Worm (Caenorhabditis elegans): Measurements from ENCODE around the gene srx-116.

srx-116 gene

DNA sequence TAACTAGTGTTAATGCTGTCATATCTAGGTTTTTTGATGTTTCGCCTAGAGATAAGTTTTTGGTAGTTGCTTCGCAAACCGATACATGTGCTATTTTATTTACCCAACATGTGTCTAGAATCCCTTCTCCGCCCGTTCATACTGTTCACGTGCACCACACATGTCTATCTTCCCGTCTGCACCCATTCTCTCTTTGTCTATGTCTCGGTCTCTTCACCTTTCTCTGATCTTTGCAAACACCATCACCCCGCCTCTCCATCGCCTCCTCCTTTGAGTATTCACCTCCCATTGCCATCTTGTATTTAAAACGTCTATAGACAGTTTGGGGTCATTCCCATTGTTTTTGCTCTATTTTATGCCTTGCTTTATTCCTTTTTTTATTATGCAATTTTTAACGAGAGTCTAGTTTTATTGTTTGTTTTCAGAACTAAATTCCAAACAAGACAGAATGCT, 33.4 kb upstream of the srx-116 start, which contains the start of gene F56H9.2 (continued):
- TF ChIP-seq gei-8 (GFP tag; optimal IDR thresholded peaks at IDR 0.05), result peak; percentile 76
- no peak for TF ChIP-seq dmd-9 (GFP tag; IDR thresholded peaks at IDR 0.05)
- peak; percentile 95 for TF ChIP-seq php-3 (GFP tag; IDR thresholded peaks at IDR 0.05)
- TF ChIP-seq ZK337.2 (GFP tag; IDR thresholded peaks at IDR 0.05), result no peak
- no peak for TF ChIP-seq lin-29 (GFP tag; IDR thresholded peaks at IDR 0.05)
- TF ChIP-seq Y75B8A.6 (GFP tag; IDR thresholded peaks at IDR 0.05), result no peak
- TF ChIP-seq ceh-44 (GFP tag; IDR thresholded peaks at IDR 0.05), result no peak
- TF ChIP-seq Y105C5A.15 (GFP tag; IDR thresholded peaks at IDR 0.05), result no peak
- TF ChIP-seq zip-2 (tag; optimal IDR thresholded peaks at IDR 0.05), result no peak
- no peak for TF ChIP-seq lim-7 (GFP tag; IDR thresholded peaks at IDR 0.05)
- TF ChIP-seq lin-13 (GFP tag; optimal IDR thresholded peaks at IDR 0.05), result peak; percentile 8
- TF ChIP-seq daf-8 (GFP tag; IDR thresholded peaks at IDR 0.05), result no peak
- TF ChIP-seq nhr-42 (GFP tag; IDR thresholded peaks at IDR 0.05), result no peak
- peak; percentile 46 for TF ChIP-seq T20F7.1 (GFP tag; optimal IDR thresholded peaks at IDR 0.05)
- TF ChIP-seq unc-130 (GFP tag; optimal IDR thresholded peaks at IDR 0.05), result no peak
- TF ChIP-seq dmd-6 (GFP tag; IDR thresholded peaks at IDR 0.05), result peak; percentile 98
- TF ChIP-seq F10B5.3 (tag; optimal IDR thresholded peaks at IDR 0.05), result no peak
- no peak for TF ChIP-seq F37D6.2 (tag; optimal IDR thresholded peaks at IDR 0.05)

DNA sequence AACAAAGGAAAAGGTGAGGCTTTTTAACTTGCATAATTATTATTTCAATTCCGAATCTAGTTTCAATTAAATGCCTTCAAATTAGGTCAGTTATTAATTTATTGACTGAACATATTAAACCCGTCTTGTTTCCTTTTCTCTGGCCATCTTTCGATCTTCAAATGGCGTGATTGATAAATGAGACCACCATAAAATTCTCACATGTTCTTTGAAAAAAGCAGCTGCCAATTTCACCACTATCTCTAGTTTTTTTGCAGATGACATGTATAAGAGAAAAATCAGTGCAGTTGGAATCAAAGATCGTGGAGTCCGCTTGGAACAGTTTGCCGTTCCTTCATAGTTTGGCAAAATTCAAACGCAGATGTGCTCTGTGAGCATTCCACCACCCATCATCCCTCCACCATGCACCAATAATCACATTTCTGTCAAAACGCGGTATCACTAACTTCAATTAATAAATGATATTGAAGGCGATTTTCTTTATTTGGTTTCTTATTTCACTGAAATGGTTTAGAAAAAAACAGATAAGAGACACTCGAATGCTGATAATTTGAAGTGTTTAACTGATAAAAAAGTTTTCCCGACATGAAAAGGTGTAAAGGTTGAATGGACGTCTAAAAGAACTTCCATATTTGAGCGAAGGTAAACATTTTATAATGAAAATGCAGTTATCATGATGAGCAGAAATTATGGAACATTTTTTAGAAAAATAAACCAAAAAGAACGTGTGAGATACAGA, 32.8 kb upstream of the srx-116 start:
- TF ChIP-seq egl-27 (tag; optimal IDR thresholded peaks at IDR 0.05) (no peak), lin-38 (GFP tag; IDR thresholded peaks at IDR 0.05) (no peak), saeg-2 (GFP tag; IDR thresholded peaks at IDR 0.05) (no peak; the same call in 1 of the 2 replicates), ZK546.5 (tag; optimal IDR thresholded peaks at IDR 0.05) (no peak), tag-97 (GFP tag; IDR thresholded peaks at IDR 0.05) (no peak), dve-1 (tag; optimal IDR thresholded peaks at IDR 0.05; ENCODE audit: insufficient read depth) (peak; percentile 35), mxl-3 (GFP tag; optimal IDR thresholded peaks at IDR 0.05) (peak; percentile 32), dmd-9 (GFP tag; IDR thresholded peaks at IDR 0.05) (no peak), ctbp-1 (GFP tag; IDR thresholded peaks at IDR 0.05) (no peak), dmd-8 (GFP tag; IDR thresholded peaks at IDR 0.05) (no peak), lir-3 (tag; optimal IDR thresholded peaks at IDR 0.05) (no peak), ZK337.2 (GFP tag; IDR thresholded peaks at IDR 0.05) (no peak), mes-2 (tag; optimal IDR thresholded peaks at IDR 0.05; ENCODE audit: poor library complexity, severe bottlenecking) (no peak), mdt-29 (GFP tag; IDR thresholded peaks at IDR 0.05) (no peak), spr-1 (tag; optimal IDR thresholded peaks at IDR 0.05) (no peak), nhr-6 (tag; optimal IDR thresholded peaks at IDR 0.05) (peak; percentile 71), nhr-111 (GFP tag; optimal IDR thresholded peaks at IDR 0.05) (no peak), unc-130 (GFP tag; optimal IDR thresholded peaks at IDR 0.05) (no peak), gei-8 (GFP tag; optimal IDR thresholded peaks at IDR 0.05) (no peak), ceh-62 (tag; optimal IDR thresholded peaks at IDR 0.05) (no peak), mep-1 (tag; optimal IDR thresholded peaks at IDR 0.05) (no peak), Y105C5A.15 (GFP tag; IDR thresholded peaks at IDR 0.05) (no peak), sdz-12 (GFP tag; optimal IDR thresholded peaks at IDR 0.05) (no peak), T26A8.4 (GFP tag; IDR thresholded peaks at IDR 0.05) (no peak), lin-15B (tag; optimal IDR thresholded peaks at IDR 0.05) (no peak), lim-7 (GFP tag; IDR thresholded peaks at IDR 0.05) (no peak), nhr-237 (tag; optimal IDR thresholded peaks at IDR 0.05) (no peak), zag-1 (tag; optimal IDR thresholded peaks at IDR 0.05) (no peak), arid-1 (GFP tag; conservative IDR thresholded peaks at IDR 0.05) (no peak), tra-1 (GFP tag; IDR thresholded peaks at IDR 0.05) (0 out of 2 replicates have a peak, but pooled peaks have one; percentile 50), nhr-76 (tag; optimal IDR thresholded peaks at IDR 0.05) (no peak), ceh-32 (tag; optimal IDR thresholded peaks at IDR 0.05; ENCODE audit: poor library complexity) (no peak), Y48G9A.11 (GFP tag; IDR thresholded peaks at IDR 0.05) (no peak), zip-2 (tag; optimal IDR thresholded peaks at IDR 0.05) (no peak), ceh-44 (GFP tag; IDR thresholded peaks at IDR 0.05) (no peak), nhr-41 (GFP tag; IDR thresholded peaks at IDR 0.05) (no peak), ceh-20 (GFP tag; IDR thresholded peaks at IDR 0.05) (no peak)

Data from whole organism, L4 larva.